Fruit fly (Drosophila melanogaster) whole organism, wandering third instar larva: Measurements from ENCODE around the gene CG32037.

Experiments
- Jra ChIP-seq: sonication (Bioruptor generic); optimal IDR thresholded peaks from 2 replicates; lab custom pipeline; 2016; ENCODE audit warnings: missing biosample characterization, missing genetic modification characterization
- br ChIP-seq: fragments of 200-800 bp; sonication (Bioruptor generic); optimal IDR thresholded peaks from 2 replicates; lab custom pipeline; 2016; ENCODE audit warnings: missing biosample characterization, missing genetic modification characterization
- psq ChIP-seq: fragments of 200-800 bp; sonication (Bioruptor generic); optimal IDR thresholded peaks from 3 replicates; lab custom pipeline; 2017; ENCODE audit warnings: missing biosample characterization, mild to moderate bottlenecking, missing genetic modification characterization, moderate library complexity

- TF ChIP-seq Jra (GFP tag; lab: Kevin White, UChicago), result no peak
- TF ChIP-seq br (GFP tag; lab: Kevin White, UChicago), result no peak
- TF ChIP-seq psq (GFP tag; lab: Kevin White, UChicago), result no peak
These were observed 2.4 kb downstream of the CG32037 start for dm6 chr3L:9489627-9490026.
